Worm (Caenorhabditis elegans): ENCODE results near the gene F38B7.10.
A peak's percentile ranks its signal among the peaks of the same experiment; 100 is the strongest.

F38B7.10 gene

ce11 chrV:11539502-11539901 is 5.8 kb upstream of the F38B7.10 start:
- TF ChIP-seq pes-1 (GFP tag; IDR thresholded peaks at IDR 0.05), result no peak
- TF ChIP-seq ama-1 (optimal IDR thresholded peaks at IDR 0.05), result no peak
- TF ChIP-seq B0310.2 (tag; optimal IDR thresholded peaks at IDR 0.05), result no peak
- no peak for TF ChIP-seq hnd-1 (tag; optimal IDR thresholded peaks at IDR 0.05)
- no peak for TF ChIP-seq tra-4 (tag; optimal IDR thresholded peaks at IDR 0.05)
- no peak for TF ChIP-seq tbx-11 (GFP tag; IDR thresholded peaks at IDR 0.05)
- no peak for TF ChIP-seq F13C5.2 (tag; optimal IDR thresholded peaks at IDR 0.05)
- TF ChIP-seq flt-1 (GFP tag; IDR thresholded peaks at IDR 0.05), result no peak
- no peak for TF ChIP-seq aly-1 (tag; optimal IDR thresholded peaks at IDR 0.05)
- no peak for TF ChIP-seq sea-1 (GFP tag; conservative IDR thresholded peaks at IDR 0.05)

DNA sequence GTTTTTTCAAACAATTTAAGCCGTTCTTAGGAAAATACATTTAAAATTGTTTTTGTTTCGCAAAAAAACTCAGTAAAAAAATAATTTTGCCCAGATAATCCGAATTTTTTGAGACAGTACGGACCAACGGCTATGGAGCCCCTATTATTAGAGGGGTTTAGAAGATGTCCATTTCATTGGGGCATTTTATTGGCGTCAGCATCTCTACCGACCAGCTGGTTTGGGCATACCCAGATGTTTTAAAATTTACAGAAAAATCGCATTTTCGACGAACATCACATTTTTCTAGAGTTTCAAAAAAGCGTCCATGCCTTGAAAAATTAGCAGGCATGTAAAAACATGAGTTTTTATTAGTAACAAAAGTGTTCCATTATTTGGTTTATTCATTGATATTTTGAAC is 4.0 kb upstream of the F38B7.10 start:
- TF ChIP-seq scrt-1 (GFP tag; IDR thresholded peaks at IDR 0.05), result no peak
- TF ChIP-seq ceh-36 (tag; optimal IDR thresholded peaks at IDR 0.05), result no peak
- TF ChIP-seq aly-1 (tag; optimal IDR thresholded peaks at IDR 0.05), result no peak
- no peak for TF ChIP-seq sea-1 (GFP tag; conservative IDR thresholded peaks at IDR 0.05)

DNA sequence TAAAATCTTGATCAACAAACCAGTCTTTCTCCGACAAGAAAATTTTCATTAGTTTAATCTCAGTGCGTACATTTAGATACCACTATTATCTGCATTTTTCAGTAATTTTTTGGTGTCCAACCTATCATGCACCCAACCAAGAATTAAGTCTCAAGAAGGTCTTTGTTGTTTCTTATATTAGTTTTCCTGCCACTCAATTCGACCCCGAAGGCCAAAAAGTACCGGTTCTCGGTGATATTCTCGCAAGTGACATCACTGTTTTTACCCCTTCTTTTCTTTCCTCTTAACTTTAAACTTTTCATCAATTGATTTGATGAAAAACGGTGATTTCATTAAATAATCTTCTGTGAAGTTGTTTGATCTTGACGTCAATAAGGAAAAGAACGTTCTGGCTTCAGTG is 1.8 kb upstream of the F38B7.10 start, which contains the start of gene F38B7.2:
TSS of gene F38B7.2 (plus strand) at position 400 of the 400 bp plus-strand sequence.
- TF ChIP-seq tbx-11 (GFP tag; IDR thresholded peaks at IDR 0.05) (no peak), hnd-1 (tag; optimal IDR thresholded peaks at IDR 0.05) (no peak), tra-4 (tag; optimal IDR thresholded peaks at IDR 0.05) (no peak), B0310.2 (tag; optimal IDR thresholded peaks at IDR 0.05) (no peak), ceh-13 (GFP tag; optimal IDR thresholded peaks at IDR 0.05) (no peak), hmg-4 (GFP tag; optimal IDR thresholded peaks at IDR 0.05) (no peak), hmbx-1 (tag; optimal IDR thresholded peaks at IDR 0.05) (no peak), aly-1 (tag; optimal IDR thresholded peaks at IDR 0.05) (no peak), tbx-37 (GFP tag; conservative IDR thresholded peaks at IDR 0.05) (no peak), sea-1 (GFP tag; conservative IDR thresholded peaks at IDR 0.05) (no peak), F13C5.2 (tag; optimal IDR thresholded peaks at IDR 0.05) (no peak), scrt-1 (GFP tag; IDR thresholded peaks at IDR 0.05) (no peak), flt-1 (GFP tag; IDR thresholded peaks at IDR 0.05) (no peak)

DNA sequence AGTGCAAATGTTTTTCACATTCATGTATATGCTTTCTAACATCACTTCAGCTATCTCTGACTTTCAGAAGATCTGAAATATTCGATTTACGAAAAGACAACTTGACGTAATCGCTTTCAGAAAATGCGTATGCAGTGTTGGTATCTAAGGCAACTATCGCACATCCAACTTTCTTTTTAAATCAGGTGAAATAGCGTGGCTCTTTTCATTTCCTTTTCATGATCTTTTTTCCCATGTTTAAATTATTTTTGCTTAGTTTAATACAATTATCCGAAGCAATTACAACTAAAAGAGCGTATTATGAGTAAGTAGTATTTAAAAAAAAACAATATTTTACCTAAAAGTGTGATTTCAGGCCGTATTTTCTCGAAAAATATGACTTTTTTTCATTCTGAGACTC is 1.5 kb downstream of the F38B7.10 start, which contains the start of gene F38B7.11:
TSS of gene F38B7.11 (plus strand) at position 301 of the 400 bp plus-strand sequence.
- TF ChIP-seq B0310.2 (tag; optimal IDR thresholded peaks at IDR 0.05) (no peak), pes-1 (GFP tag; IDR thresholded peaks at IDR 0.05) (no peak), tbx-11 (GFP tag; IDR thresholded peaks at IDR 0.05) (no peak), tra-4 (tag; optimal IDR thresholded peaks at IDR 0.05) (no peak), tbx-37 (GFP tag; conservative IDR thresholded peaks at IDR 0.05) (no peak), ama-1 (optimal IDR thresholded peaks at IDR 0.05) (no peak), ceh-36 (tag; optimal IDR thresholded peaks at IDR 0.05) (no peak), hmg-4 (GFP tag; optimal IDR thresholded peaks at IDR 0.05) (no peak), ets-7 (tag; optimal IDR thresholded peaks at IDR 0.05) (no peak), aly-1 (tag; optimal IDR thresholded peaks at IDR 0.05) (no peak), hnd-1 (tag; optimal IDR thresholded peaks at IDR 0.05) (no peak), sea-1 (GFP tag; conservative IDR thresholded peaks at IDR 0.05) (no peak)

ce11 chrV:11548914-11549406 is 3.6 kb downstream of the F38B7.10 start, which contains the start of the genes F38B7.17 and F38B7.3:
Gene F38B7.17 (minus strand): TSS chrV:11548964.
Gene F38B7.3 (plus strand): TSS chrV:11549107.
- TF ChIP-seq F13C5.2 (tag; optimal IDR thresholded peaks at IDR 0.05), result peak; percentile 38
- TF ChIP-seq hnd-1 (tag; optimal IDR thresholded peaks at IDR 0.05), result no peak

DNA sequence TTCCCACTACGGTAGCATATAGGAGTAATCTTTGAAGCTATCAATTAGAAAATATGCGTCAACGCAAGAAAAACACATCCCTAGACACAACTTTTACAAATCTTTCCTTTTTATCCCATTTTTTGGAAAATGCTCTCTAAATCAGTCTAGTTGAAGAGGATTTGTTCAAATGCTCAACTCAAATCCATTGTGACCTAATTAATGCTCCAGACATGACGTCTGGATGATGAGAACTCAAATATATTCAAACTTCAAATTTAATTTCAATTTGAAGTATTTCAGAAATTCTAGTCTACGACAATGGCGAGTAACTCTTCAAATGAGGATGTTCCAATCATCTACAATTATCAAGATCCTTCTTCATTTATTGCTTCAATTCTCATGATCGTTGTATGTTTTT is 7.1 kb downstream of the F38B7.10 start, which contains the start of gene srx-85:
TSS of gene srx-85 (plus strand) at position 301 of the 400 bp plus-strand sequence.
- TF ChIP-seq hnd-1 (tag; optimal IDR thresholded peaks at IDR 0.05) (no peak), ceh-36 (tag; optimal IDR thresholded peaks at IDR 0.05) (no peak), ama-1 (optimal IDR thresholded peaks at IDR 0.05) (no peak), pes-1 (GFP tag; IDR thresholded peaks at IDR 0.05) (no peak), scrt-1 (GFP tag; IDR thresholded peaks at IDR 0.05) (no peak), hmg-4 (GFP tag; optimal IDR thresholded peaks at IDR 0.05) (no peak), F13C5.2 (tag; optimal IDR thresholded peaks at IDR 0.05) (no peak), tbx-37 (GFP tag; conservative IDR thresholded peaks at IDR 0.05) (no peak), ets-7 (tag; optimal IDR thresholded peaks at IDR 0.05) (no peak)

DNA sequence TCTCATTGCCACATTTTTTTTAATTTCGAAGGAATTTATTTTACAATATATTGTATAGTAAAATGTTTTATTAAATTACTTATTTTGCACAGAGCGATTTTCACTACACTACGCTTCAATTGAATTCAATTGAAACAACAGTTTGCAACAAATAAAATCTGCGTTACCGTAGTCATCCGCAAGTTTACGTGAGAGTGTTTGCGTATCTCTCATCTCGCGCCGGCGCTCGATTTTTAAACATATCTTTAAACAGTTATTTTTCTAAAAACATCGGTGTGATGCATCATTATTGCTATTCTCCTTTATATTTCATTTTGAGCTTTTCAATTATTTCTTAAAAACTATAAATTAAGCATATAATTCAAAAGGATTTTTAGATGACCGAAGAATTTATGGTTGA is 8.9 kb downstream of the F38B7.10 start, which contains the start of gene duo-1:
TSS of gene duo-1 (plus strand) at position 371 of the 400 bp plus-strand sequence.
- no peak for TF ChIP-seq hmbx-1 (tag; optimal IDR thresholded peaks at IDR 0.05)
- TF ChIP-seq hnd-1 (tag; optimal IDR thresholded peaks at IDR 0.05), result no peak
- TF ChIP-seq tra-4 (tag; optimal IDR thresholded peaks at IDR 0.05), result no peak

- TF ChIP-seq ceh-13 (GFP tag; optimal IDR thresholded peaks at IDR 0.05) (no peak), tbx-37 (GFP tag; conservative IDR thresholded peaks at IDR 0.05) (no peak), aly-1 (tag; optimal IDR thresholded peaks at IDR 0.05) (no peak), hnd-1 (tag; optimal IDR thresholded peaks at IDR 0.05) (no peak), ets-7 (tag; optimal IDR thresholded peaks at IDR 0.05) (no peak), tra-4 (tag; optimal IDR thresholded peaks at IDR 0.05) (no peak), ama-1 (optimal IDR thresholded peaks at IDR 0.05) (no peak), flt-1 (GFP tag; IDR thresholded peaks at IDR 0.05) (no peak), B0310.2 (tag; optimal IDR thresholded peaks at IDR 0.05) (no peak), F13C5.2 (tag; optimal IDR thresholded peaks at IDR 0.05) (no peak), scrt-1 (GFP tag; IDR thresholded peaks at IDR 0.05) (no peak), pes-1 (GFP tag; IDR thresholded peaks at IDR 0.05) (no peak), tbx-11 (GFP tag; IDR thresholded peaks at IDR 0.05) (no peak), ceh-36 (tag; optimal IDR thresholded peaks at IDR 0.05) (no peak), hmbx-1 (tag; optimal IDR thresholded peaks at IDR 0.05) (no peak), sea-1 (GFP tag; conservative IDR thresholded peaks at IDR 0.05) (no peak), hmg-4 (GFP tag; optimal IDR thresholded peaks at IDR 0.05) (no peak)
Measured at ce11 chrV:11562643-11563042, 17.3 kb downstream of the F38B7.10 start, which contains the start of gene srx-86. Gene srx-86 (plus strand): TSS chrV:11562943.

All from whole organism, early embryonic.